Worm (Caenorhabditis elegans) whole organism, mixed stage, embryonic: ENCODE measurements around the gene Y53G8AR.8.

Experiments
- elt-1 ChIP-seq: sonication (generic microtip); optimal IDR thresholded peaks from 2 replicates; lab custom pipeline; 2017; ENCODE audit warnings: missing genetic modification characterization, mild to moderate bottlenecking, missing compliant biosample characterization, antibody characterized with exemption, moderate library complexity, borderline replicate concordance; ENCODE audit not compliant: insufficient read depth
- elt-3 ChIP-seq: fragments of 150-350 bp; optimal IDR thresholded peaks from 2 replicates; lab custom pipeline; 2014; ENCODE audit warnings: missing biosample characterization, missing genetic modification characterization
- ham-2 ChIP-seq: fragments of 200-800 bp; sonication (Bioruptor generic); optimal IDR thresholded peaks from 2 replicates; lab custom pipeline; 2018; ENCODE audit warnings: mild to moderate bottlenecking, missing genetic modification characterization, missing compliant biosample characterization
- lsy-2 ChIP-seq: fragments of 150-350 bp; optimal IDR thresholded peaks from 2 replicates; lab custom pipeline; 2014; ENCODE audit warnings: missing biosample characterization, missing genetic modification characterization
- nhr-12 ChIP-seq: fragments of 150-350 bp; optimal IDR thresholded peaks from 2 replicates; lab custom pipeline; 2014; ENCODE audit warnings: missing biosample characterization, missing genetic modification characterization
- nhr-237 ChIP-seq: fragments of 150-350 bp; optimal IDR thresholded peaks from 2 replicates; lab custom pipeline; 2014; ENCODE audit warnings: missing biosample characterization, missing genetic modification characterization
- nhr-28 ChIP-seq: fragments of 150-350 bp; optimal IDR thresholded peaks from 2 replicates; lab custom pipeline; 2014; ENCODE audit warnings: missing biosample characterization, missing genetic modification characterization
- snpc-4 ChIP-seq: fragments of 150-350 bp; optimal IDR thresholded peaks from 2 replicates; lab custom pipeline; 2014; ENCODE audit warnings: missing biosample characterization, missing genetic modification characterization
- sptf-1 ChIP-seq: sonication (generic microtip); optimal IDR thresholded peaks from 2 replicates; lab custom pipeline; 2017; ENCODE audit warnings: mild to moderate bottlenecking, missing genetic modification characterization, moderate library complexity, missing compliant biosample characterization
- unc-39 ChIP-seq: fragments of 150-350 bp; optimal IDR thresholded peaks from 2 replicates; lab custom pipeline; 2014; ENCODE audit warnings: missing biosample characterization, missing genetic modification characterization
- unc-62 ChIP-seq: fragments of 150-350 bp; optimal IDR thresholded peaks from 2 replicates; lab custom pipeline; 2014; ENCODE audit warnings: missing biosample characterization, missing genetic modification reagents, missing genetic modification characterization
- ztf-11 ChIP-seq: fragments of 150-350 bp; optimal IDR thresholded peaks from 2 replicates; lab custom pipeline; 2014; ENCODE audit warnings: missing biosample characterization, missing genetic modification characterization

- TF ChIP-seq elt-3 (tag; lab: Kevin White, UChicago) (no peak), elt-1 (tag; lab: Kevin White, UChicago) (no peak), ztf-11 (tag; lab: Kevin White, UChicago) (no peak), nhr-12 (tag; lab: Kevin White, UChicago) (no peak), lsy-2 (tag; lab: Kevin White, UChicago) (no peak), ham-2 (no peak), unc-62 (GFP tag; lab: Kevin White, UChicago) (no peak), snpc-4 (tag; lab: Kevin White, UChicago) (no peak), nhr-237 (tag; lab: Kevin White, UChicago) (no peak), unc-39 (tag; lab: Kevin White, UChicago) (no peak), nhr-28 (tag; lab: Kevin White, UChicago) (no peak), sptf-1 (tag; lab: Kevin White, UChicago) (no peak)
Observed at ce11 chrIII:3258306-3258705, 35.8 kb downstream of the Y53G8AR.8 start, which contains the start of gene nspg-7.2.
